Worm (Caenorhabditis elegans): ENCODE results near the gene C56G2.9.
A peak's percentile ranks its signal among the peaks of the same experiment; 100 is the strongest.

Gene C56G2.9

DNA sequence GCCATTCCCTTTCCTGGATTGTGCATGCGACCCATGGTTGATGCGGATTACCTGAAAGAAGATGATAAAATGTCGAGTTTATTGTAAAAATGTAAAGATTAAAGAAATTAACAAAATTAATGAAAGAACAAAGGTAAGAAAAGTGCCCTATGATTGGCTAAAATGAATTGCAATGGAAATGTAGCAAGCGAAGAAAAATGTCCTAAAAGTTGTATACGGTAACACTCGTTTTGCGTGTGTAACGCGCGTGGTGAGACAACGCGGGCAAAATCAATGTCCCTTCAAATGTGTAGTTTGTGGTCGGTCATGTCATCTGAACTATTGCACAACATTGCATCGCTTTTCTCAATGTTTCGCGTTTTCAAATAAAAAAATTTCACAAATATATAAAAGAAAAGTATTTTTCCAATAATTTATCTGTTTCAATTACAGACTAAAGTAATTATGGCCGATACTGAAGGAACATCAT lies 31.9 kb upstream of the C56G2.9 start, which contains the start of the genes rps-13 and nfx-1 (continued):
- TF ChIP-seq dve-1 (tag; optimal IDR thresholded peaks at IDR 0.05; ENCODE audit: insufficient read depth) = peak; percentile 84
- TF ChIP-seq egl-43 (GFP tag; IDR thresholded peaks at IDR 0.05) = no peak
- TF ChIP-seq nhr-111 (GFP tag; optimal IDR thresholded peaks at IDR 0.05) = no peak
- TF ChIP-seq nhr-237 (tag; optimal IDR thresholded peaks at IDR 0.05) = no peak
- TF ChIP-seq ZK337.2 (GFP tag; IDR thresholded peaks at IDR 0.05) = no peak
- TF ChIP-seq hif-1 (tag; optimal IDR thresholded peaks at IDR 0.05) = peak in 1 of 2 experiments; percentile 81
- TF ChIP-seq pha-4 (GFP tag; IDR thresholded peaks at IDR 0.05) = no peak
- TF ChIP-seq pha-4 (tag; optimal IDR thresholded peaks at IDR 0.05) = peak; percentile 97
- TF ChIP-seq tag-97 (GFP tag; IDR thresholded peaks at IDR 0.05) = no peak
- no peak for TF ChIP-seq Y48G9A.11 (GFP tag; IDR thresholded peaks at IDR 0.05)
- peak; percentile 70 for TF ChIP-seq hlh-11 (tag; optimal IDR thresholded peaks at IDR 0.05)
- peak; percentile 18 for TF ChIP-seq lin-15B (tag; optimal IDR thresholded peaks at IDR 0.05)
- TF ChIP-seq daf-12 (tag; optimal IDR thresholded peaks at IDR 0.05) = no peak
- TF ChIP-seq aha-1 (tag) = peak; percentile 100
- no peak for TF ChIP-seq nhr-41 (GFP tag; IDR thresholded peaks at IDR 0.05)
- TF ChIP-seq ztf-11 (tag; optimal IDR thresholded peaks at IDR 0.05) = no peak
- TF ChIP-seq zfp-2 (tag; optimal IDR thresholded peaks at IDR 0.05) = no peak
- TF ChIP-seq F26F4.8 (GFP tag; conservative IDR thresholded peaks at IDR 0.05) = no peak
- TF ChIP-seq ceh-28 (tag; optimal IDR thresholded peaks at IDR 0.05) = peak; percentile 12
- TF ChIP-seq nhr-10 (tag; optimal IDR thresholded peaks at IDR 0.05) = peak; percentile 41
- TF ChIP-seq mep-1 (tag; optimal IDR thresholded peaks at IDR 0.05) = peak; percentile 85
- TF ChIP-seq ceh-44 (GFP tag; IDR thresholded peaks at IDR 0.05) = no peak
- no peak for TF ChIP-seq egl-27 (tag; optimal IDR thresholded peaks at IDR 0.05)
- TF ChIP-seq Y105C5A.15 (GFP tag; IDR thresholded peaks at IDR 0.05) = no peak
- TF ChIP-seq lin-39 (tag; optimal IDR thresholded peaks at IDR 0.05) = no peak
- no peak for TF ChIP-seq attf-4 (tag; optimal IDR thresholded peaks at IDR 0.05)
- peak in 1 of 2 experiments; percentile 90 for TF ChIP-seq unc-62 (GFP tag; optimal IDR thresholded peaks at IDR 0.05 in 1 of 2)
- no peak for TF ChIP-seq unc-62 (tag; optimal IDR thresholded peaks at IDR 0.05)
- no peak for TF ChIP-seq T20F7.1 (GFP tag; optimal IDR thresholded peaks at IDR 0.05)
- no peak for TF ChIP-seq mdt-29 (GFP tag; IDR thresholded peaks at IDR 0.05)
- TF ChIP-seq ces-1 (GFP tag; optimal IDR thresholded peaks at IDR 0.05) = no peak
- TF ChIP-seq zag-1 (tag; optimal IDR thresholded peaks at IDR 0.05) = no peak
- no peak for TF ChIP-seq dmd-8 (GFP tag; IDR thresholded peaks at IDR 0.05)
- peak; percentile 32 for TF ChIP-seq fkh-10 (GFP tag; optimal IDR thresholded peaks at IDR 0.05)
- TF ChIP-seq nhr-102 (tag; optimal IDR thresholded peaks at IDR 0.05) = no peak
- TF ChIP-seq saeg-2 (GFP tag; IDR thresholded peaks at IDR 0.05) = no peak
- TF ChIP-seq F44E2.7 (GFP tag; IDR thresholded peaks at IDR 0.05) = no peak
- no peak for TF ChIP-seq daf-8 (GFP tag; IDR thresholded peaks at IDR 0.05)
- no peak for TF ChIP-seq unc-39 (tag; optimal IDR thresholded peaks at IDR 0.05)
- peak; percentile 2 for TF ChIP-seq pqm-1 (tag; optimal IDR thresholded peaks at IDR 0.05)
- no peak for TF ChIP-seq lir-3 (tag; optimal IDR thresholded peaks at IDR 0.05)
- peak; percentile 76 for TF ChIP-seq ztf-7 (tag; optimal IDR thresholded peaks at IDR 0.05)
- TF ChIP-seq lsy-2 (tag; optimal IDR thresholded peaks at IDR 0.05) = peak; percentile 96 to 99
- no peak for TF ChIP-seq mxl-2 (GFP tag; conservative IDR thresholded peaks at IDR 0.05)
- TF ChIP-seq lim-7 (GFP tag; IDR thresholded peaks at IDR 0.05) = no peak
- no peak for TF ChIP-seq sdz-12 (GFP tag; optimal IDR thresholded peaks at IDR 0.05)
- no peak for TF ChIP-seq set-16 (GFP tag; IDR thresholded peaks at IDR 0.05)
- TF ChIP-seq Y75B8A.6 (GFP tag; IDR thresholded peaks at IDR 0.05) = no peak
- TF ChIP-seq cey-2 (tag; optimal IDR thresholded peaks at IDR 0.05; ENCODE audit: borderline replicate concordance, insufficient read depth) = no peak
- no peak for TF ChIP-seq gei-8 (GFP tag; optimal IDR thresholded peaks at IDR 0.05)
- peak; percentile 73 for TF ChIP-seq dpl-1 (GFP tag; optimal IDR thresholded peaks at IDR 0.05)
- no peak for TF ChIP-seq ama-1 (optimal IDR thresholded peaks at IDR 0.05)
- no peak for TF ChIP-seq spr-3 (GFP tag; optimal IDR thresholded peaks at IDR 0.05)

Measured in whole organism, L4 larva.